Worm (Caenorhabditis elegans) whole organism, L3 larva: ENCODE results near the gene F31E3.6.

Experiments
- elt-1 ChIP-seq: fragments of 150-350 bp; optimal IDR thresholded peaks from 2 replicates; lab custom pipeline; 2014; ENCODE audit warnings: missing biosample characterization, missing genetic modification characterization
- elt-2 ChIP-seq: sonication (generic microtip); optimal IDR thresholded peaks from 2 replicates; lab custom pipeline; 2016; ENCODE audit warnings: missing genetic modification reagents, mild to moderate bottlenecking, missing genetic modification characterization, missing compliant biosample characterization
- elt-3 ChIP-seq, 3 experiments: fragments of 150-350 bp in 1 of 3; sonication (generic microtip) in 2 of 3; optimal IDR thresholded peaks; 2 replicates in 2 of 3; 4 replicates in 1 of 3; lab custom pipeline; 2014 to 2017; ENCODE audit warnings: missing biosample characterization in 3 of 3, missing genetic modification characterization in 3 of 3
- nfya-1 ChIP-seq: sonication (generic microtip); optimal IDR thresholded peaks from 2 replicates; lab custom pipeline; 2017; ENCODE audit warnings: missing genetic modification characterization, mild to moderate bottlenecking, missing compliant biosample characterization, antibody characterized with exemption, moderate library complexity; ENCODE audit not compliant: insufficient read depth
- nhr-237 ChIP-seq: fragments of 150-350 bp; optimal IDR thresholded peaks from 2 replicates; lab custom pipeline; 2014; ENCODE audit warnings: missing biosample characterization, missing genetic modification characterization
- nhr-28 ChIP-seq: fragments of 150-350 bp; optimal IDR thresholded peaks from 2 replicates; lab custom pipeline; 2014; ENCODE audit warnings: missing biosample characterization, missing genetic modification characterization
- pha-4 ChIP-seq: fragments of 150-350 bp; optimal IDR thresholded peaks from 2 replicates; lab custom pipeline; 2014; ENCODE audit warnings: missing biosample characterization, missing genetic modification reagents, missing genetic modification characterization
- unc-62 ChIP-seq: fragments of 150-350 bp; sonication (generic microtip); optimal IDR thresholded peaks from 4 replicates; lab custom pipeline; 2014; ENCODE audit warnings: missing biosample characterization, missing genetic modification reagents, missing genetic modification characterization
- zag-1 ChIP-seq: fragments of 150-350 bp; optimal IDR thresholded peaks from 2 replicates; lab custom pipeline; 2014; ENCODE audit warnings: missing biosample characterization, missing genetic modification characterization

DNA sequence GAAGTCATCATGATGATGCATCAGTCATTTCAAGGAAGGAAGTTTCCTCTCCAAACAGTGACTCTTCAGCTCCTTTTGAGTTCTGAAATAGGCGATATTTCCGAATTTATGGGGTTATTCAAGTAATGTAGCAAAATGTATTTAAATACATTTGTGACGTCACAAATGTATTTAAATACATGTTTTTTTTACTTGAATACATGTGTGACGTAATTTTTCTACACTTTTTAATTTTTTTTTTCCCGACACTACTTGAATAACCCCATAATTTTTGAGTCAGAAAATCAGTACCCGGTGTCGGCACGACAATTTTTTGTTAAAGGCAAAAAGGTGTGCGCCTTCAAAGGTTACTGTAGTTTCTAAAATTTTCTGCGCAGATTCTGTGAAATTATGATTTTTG, 6.9 kb upstream of the F31E3.6 start:
- TF ChIP-seq nfya-1: no peak
- TF ChIP-seq nhr-237 (tag; lab: Kevin White, UChicago): no peak
- TF ChIP-seq unc-62 (GFP tag; lab: Kevin White, UChicago): no peak
- no peak for TF ChIP-seq elt-2 (tag; lab: Kevin White, UChicago)
- no peak for TF ChIP-seq elt-3 (tag; optimal IDR thresholded peaks at IDR 0.05; lab: Kevin White, UChicago)
- TF ChIP-seq zag-1: no peak
- no peak for TF ChIP-seq pha-4
- no peak for TF ChIP-seq elt-1 (tag; lab: Kevin White, UChicago)
- no peak for TF ChIP-seq nhr-28
